Worm (Caenorhabditis elegans): ENCODE results near the gene B0252.11.

Gene B0252.11

ce11 chrII:6935975-6936374 is 18.4 kb upstream of the B0252.11 start (continued):
- TF ChIP-seq efl-1 (optimal IDR thresholded peaks at IDR 0.05) (no peak), efl-1 (GFP tag; optimal IDR thresholded peaks at IDR 0.05 in 1 of 2) (peak in 1 of 2 experiments; percentile 88), ztf-11 (tag; optimal IDR thresholded peaks at IDR 0.05) (peak in 1 of 2 experiments; percentile 50), nhr-237 (tag; optimal IDR thresholded peaks at IDR 0.05) (no peak), jun-1 (tag; optimal IDR thresholded peaks at IDR 0.05) (no peak), aly-2 (tag; optimal IDR thresholded peaks at IDR 0.05) (no peak), fkh-8 (tag; optimal IDR thresholded peaks at IDR 0.05) (no peak)

- peak; percentile 5 for TF ChIP-seq lin-14 (GFP tag; optimal IDR thresholded peaks at IDR 0.05)
- no peak for TF ChIP-seq egl-27 (tag; optimal IDR thresholded peaks at IDR 0.05)
Measured at ce11 chrII:6934729-6935128, 17.1 kb upstream of the B0252.11 start.

- TF ChIP-seq efl-1 (optimal IDR thresholded peaks at IDR 0.05) (no peak), efl-1 (GFP tag; optimal IDR thresholded peaks at IDR 0.05 in 1 of 2) (peak in 1 of 2 experiments; percentile 11), ztf-4 (tag; optimal IDR thresholded peaks at IDR 0.05) (no peak), rnt-1 (tag; optimal IDR thresholded peaks at IDR 0.05) (no peak), dsc-1 (tag; optimal IDR thresholded peaks at IDR 0.05) (no peak), nhr-237 (tag; optimal IDR thresholded peaks at IDR 0.05) (no peak), unc-86 (tag; optimal IDR thresholded peaks at IDR 0.05) (no peak), egl-27 (tag; optimal IDR thresholded peaks at IDR 0.05) (no peak)
Measured at ce11 chrII:6932978-6933377, 15.4 kb upstream of the B0252.11 start.

- TF ChIP-seq lin-35 (GFP tag; optimal IDR thresholded peaks at IDR 0.05) (no peak), ceh-63 (GFP tag; optimal IDR thresholded peaks at IDR 0.05) (no peak), nhr-85 (tag) (no peak), nhr-76 (tag; optimal IDR thresholded peaks at IDR 0.05) (no peak), snpc-4 (tag; optimal IDR thresholded peaks at IDR 0.05) (peak; percentile 19), nhr-47 (tag; optimal IDR thresholded peaks at IDR 0.05) (no peak), hlh-4 (tag; optimal IDR thresholded peaks at IDR 0.05) (no peak), lsy-2 (tag; optimal IDR thresholded peaks at IDR 0.05) (no peak), nhr-11 (tag; optimal IDR thresholded peaks at IDR 0.05) (no peak), nhr-237 (tag; optimal IDR thresholded peaks at IDR 0.05) (no peak), lin-15B (tag; optimal IDR thresholded peaks at IDR 0.05) (no peak), lir-3 (tag; optimal IDR thresholded peaks at IDR 0.05; ENCODE audit: poor library complexity) (no peak), nhr-28 (tag; optimal IDR thresholded peaks at IDR 0.05) (no peak), mep-1 (tag; optimal IDR thresholded peaks at IDR 0.05) (peak; percentile 7), ets-5 (GFP tag; IDR thresholded peaks at IDR 0.05) (no peak), ceh-90 (tag; optimal IDR thresholded peaks at IDR 0.05) (no peak), lin-14 (GFP tag; optimal IDR thresholded peaks at IDR 0.05) (peak; percentile 17), swsn-7 (tag; optimal IDR thresholded peaks at IDR 0.05) (no peak), fkh-10 (GFP tag; optimal IDR thresholded peaks at IDR 0.05) (no peak), irx-1 (tag; optimal IDR thresholded peaks at IDR 0.05) (no peak), alr-1 (tag; optimal IDR thresholded peaks at IDR 0.05; ENCODE audit: borderline replicate concordance) (no peak), xbp-1 (tag; optimal IDR thresholded peaks at IDR 0.05) (no peak), jun-1 (tag; optimal IDR thresholded peaks at IDR 0.05) (no peak), nhr-71 (tag; optimal IDR thresholded peaks at IDR 0.05) (peak; percentile 1), ceh-82 (tag; optimal IDR thresholded peaks at IDR 0.05) (no peak), unc-62 (GFP tag; optimal IDR thresholded peaks at IDR 0.05) (no peak), nhr-12 (tag; optimal IDR thresholded peaks at IDR 0.05) (no peak), fos-1 (tag; optimal IDR thresholded peaks at IDR 0.05) (no peak), tlp-1 (tag; optimal IDR thresholded peaks at IDR 0.05) (no peak), pax-3 (tag; optimal IDR thresholded peaks at IDR 0.05) (no peak)
Measured at ce11 chrII:6930072-6930471, 12.5 kb upstream of the B0252.11 start.

Measured in whole organism, L1 larva.